Fruit fly (Drosophila melanogaster): Measurements from ENCODE around the gene Bin1.
A peak's percentile ranks its signal among the peaks of the same experiment; 100 is the strongest.

The Bin1 gene

dm6 chr3R:16235215-16235937 is 46.0 kb upstream of the Bin1 start (continued):
- TF ChIP-seq CG17912 (GFP tag; optimal IDR thresholded peaks at IDR 0.05) (no peak), pita (GFP tag; optimal IDR thresholded peaks at IDR 0.05) (no peak), CG12155 (GFP tag; optimal IDR thresholded peaks at IDR 0.05) (no peak), Dip3 (GFP tag; optimal IDR thresholded peaks at IDR 0.05) (peak; percentile 51), Kr (GFP tag; optimal IDR thresholded peaks at IDR 0.05) (no peak), HmgZ (tag; optimal IDR thresholded peaks at IDR 0.05) (peak; percentile 62), MESR4 (GFP tag; optimal IDR thresholded peaks at IDR 0.05) (no peak), CG2202 (tag; optimal IDR thresholded peaks at IDR 0.05) (no peak), CG17802 (tag; optimal IDR thresholded peaks at IDR 0.05) (no peak), CG8765 (GFP tag; IDR thresholded peaks at IDR 0.05) (no peak), fd3F (GFP tag; optimal IDR thresholded peaks at IDR 0.05) (no peak), fd96Cb (tag; optimal IDR thresholded peaks at IDR 0.05) (no peak), NC2β (GFP tag; optimal IDR thresholded peaks at IDR 0.05) (peak; percentile 35), lola (GFP tag; optimal IDR thresholded peaks at IDR 0.05) (peak in 1 of 3 experiments; percentile 39), al (GFP tag; IDR thresholded peaks at IDR 0.05) (no peak), jumu (GFP tag; optimal IDR thresholded peaks at IDR 0.05) (peak; percentile 14), gfzf (GFP tag; optimal IDR thresholded peaks at IDR 0.05) (peak; percentile 4), CG7372 (GFP tag; IDR thresholded peaks at IDR 0.05) (no peak), CG33557 (GFP tag; optimal IDR thresholded peaks at IDR 0.05) (no peak), gce (GFP tag; IDR thresholded peaks at IDR 0.05) (no peak), CG9215 (GFP tag; IDR thresholded peaks at IDR 0.05) (no peak), slbo (GFP tag; IDR thresholded peaks at IDR 0.05) (no peak), unc-4 (GFP tag; IDR thresholded peaks at IDR 0.05; ENCODE audit: partially characterized antibody) (no peak), CG7839 (tag; optimal IDR thresholded peaks at IDR 0.05) (no peak), Dref (GFP tag; IDR thresholded peaks at IDR 0.05) (no peak), Poxn (GFP tag; IDR thresholded peaks at IDR 0.05) (no peak), CG32772 (GFP tag; IDR thresholded peaks at IDR 0.05) (no peak), kni (GFP tag; optimal IDR thresholded peaks at IDR 0.05) (peak; percentile 94), sima (GFP tag; optimal IDR thresholded peaks at IDR 0.05) (no peak), HLH3B (GFP tag; IDR thresholded peaks at IDR 0.05) (no peak), sob (GFP tag; IDR thresholded peaks at IDR 0.05) (no peak), ab (GFP tag; optimal IDR thresholded peaks at IDR 0.05) (no peak), lbe (GFP tag; optimal IDR thresholded peaks at IDR 0.05) (peak; percentile 76), CG10366 (GFP tag; IDR thresholded peaks at IDR 0.05) (no peak), tna (GFP tag; IDR thresholded peaks at IDR 0.05; ENCODE audit: partially characterized antibody) (no peak), pfk (GFP tag; optimal IDR thresholded peaks at IDR 0.05) (peak; percentile 86), CG10274 (GFP tag; optimal IDR thresholded peaks at IDR 0.05) (no peak), gcm2 (GFP tag; optimal IDR thresholded peaks at IDR 0.05) (no peak), CG11723 (GFP tag; optimal IDR thresholded peaks at IDR 0.05) (no peak), CG15479 (GFP tag; optimal IDR thresholded peaks at IDR 0.05) (no peak), vvl (GFP tag; IDR thresholded peaks at IDR 0.05) (no peak), Blimp-1 (GFP tag; optimal IDR thresholded peaks at IDR 0.05) (no peak), HLHmδ (GFP tag; optimal IDR thresholded peaks at IDR 0.05) (peak; percentile 4), CG10209 (GFP tag; optimal IDR thresholded peaks at IDR 0.05) (peak; percentile 99), salm (tag; optimal IDR thresholded peaks at IDR 0.05) (no peak), row (GFP tag; IDR thresholded peaks at IDR 0.05) (no peak), CG31365 (tag; optimal IDR thresholded peaks at IDR 0.05) (no peak), CG7745 (tag; optimal IDR thresholded peaks at IDR 0.05) (peak; percentile 66), CG2129 (GFP tag; IDR thresholded peaks at IDR 0.05; ENCODE audit: partially characterized antibody) (no peak), CG11695 (GFP tag; IDR thresholded peaks at IDR 0.05) (no peak)
